Fruit fly (Drosophila melanogaster) whole organism, embryonic: Measurements from ENCODE around the gene Wdr59.

Source experiments
- Abd-B ChIP-seq: fragments of 200-800 bp; sonication (Bioruptor generic); optimal IDR thresholded peaks from 2 replicates; lab custom pipeline; 2018; ENCODE audit warnings: missing biosample characterization, mild to moderate bottlenecking, missing genetic modification characterization, moderate library complexity
- B-H2 ChIP-seq: fragments of 200-800 bp; sonication (Bioruptor generic); optimal IDR thresholded peaks from 2 replicates; lab custom pipeline; 2018; ENCODE audit warnings: missing biosample characterization, mild to moderate bottlenecking, missing genetic modification characterization
- CG10366 ChIP-seq: fragments of 200-800 bp; sonication (Bioruptor generic); IDR thresholded peaks from 2 replicates; pipeline ENCODE4 v1.3.6; 2022; ENCODE audit warnings: missing biosample characterization, missing genetic modification characterization
- CG10654 ChIP-seq: fragments of 200-800 bp; sonication (Bioruptor generic); optimal IDR thresholded peaks from 2 replicates; lab custom pipeline; 2016; ENCODE audit warnings: missing biosample characterization, missing genetic modification characterization
- CG11695 ChIP-seq: fragments of 200-800 bp; sonication (Bioruptor generic); IDR thresholded peaks from 3 replicates; pipeline ENCODE4 v1.3.6; 2022; ENCODE audit warnings: missing biosample characterization, missing genetic modification characterization
- CG12769 ChIP-seq: fragments of 200-800 bp; sonication (Bioruptor generic); optimal IDR thresholded peaks from 2 replicates; lab custom pipeline; 2019; ENCODE audit warnings: missing biosample characterization, mild to moderate bottlenecking, missing genetic modification characterization, moderate library complexity
- CG16815 ChIP-seq: fragments of 200-800 bp; sonication (Bioruptor generic); optimal IDR thresholded peaks from 3 replicates; lab custom pipeline; 2017; ENCODE audit warnings: missing biosample characterization, mild to moderate bottlenecking, missing genetic modification characterization
- CG17568 ChIP-seq: fragments of 200-800 bp; sonication (Bioruptor generic); optimal IDR thresholded peaks from 2 replicates; lab custom pipeline; 2018; ENCODE audit warnings: missing biosample characterization, mild to moderate bottlenecking, missing genetic modification characterization, moderate library complexity
- CG1832 ChIP-seq: fragments of 200-800 bp; sonication (Bioruptor generic); optimal IDR thresholded peaks from 2 replicates; lab custom pipeline; 2017; ENCODE audit warnings: missing biosample characterization, mild to moderate bottlenecking, missing genetic modification characterization, inconsistent platforms
- CG2129 ChIP-seq: fragments of 200-800 bp; sonication (Bioruptor generic); IDR thresholded peaks from 2 replicates; pipeline ENCODE4 v1.3.6; 2022; ENCODE audit warnings: missing biosample characterization, missing genetic modification characterization; ENCODE audit not compliant: partially characterized antibody
- CG31224 ChIP-seq: fragments of 200-800 bp; sonication (Bioruptor generic); IDR thresholded peaks from 2 replicates; pipeline ENCODE4 v1.3.6; 2022; ENCODE audit warnings: missing biosample characterization, missing genetic modification characterization
- CG32532 ChIP-seq: fragments of 200-800 bp; sonication (Bioruptor generic); IDR thresholded peaks from 2 replicates; pipeline ENCODE4 v1.3.6; 2022; ENCODE audit warnings: missing biosample characterization, missing genetic modification characterization
- CG7745 ChIP-seq: fragments of 200-800 bp; sonication (Bioruptor generic); optimal IDR thresholded peaks from 2 replicates; lab custom pipeline; 2018; ENCODE audit warnings: missing biosample characterization, mild to moderate bottlenecking, missing genetic modification characterization, moderate library complexity
- CG8924 ChIP-seq: fragments of 200-800 bp; optimal IDR thresholded peaks from 3 replicates; lab custom pipeline; 2019; ENCODE audit warnings: missing biosample characterization, mild to moderate bottlenecking, missing genetic modification characterization, moderate library complexity
- CG9876 ChIP-seq: fragments of 200-800 bp; sonication (Bioruptor generic); optimal IDR thresholded peaks from 2 replicates; lab custom pipeline; 2016; ENCODE audit warnings: missing biosample characterization, missing genetic modification characterization
- CHES-1-like ChIP-seq: fragments of 200-800 bp; sonication (Bioruptor generic); optimal IDR thresholded peaks from 2 replicates; lab custom pipeline; 2016; ENCODE audit warnings: missing biosample characterization, missing genetic modification characterization
- Deaf1 ChIP-seq: fragments of 200-800 bp; optimal IDR thresholded peaks from 3 replicates; lab custom pipeline; 2019; ENCODE audit warnings: missing biosample characterization, mild to moderate bottlenecking, missing genetic modification characterization, moderate library complexity
- E2f2 ChIP-seq: fragments of 200-800 bp; sonication (Bioruptor generic); IDR thresholded peaks from 2 replicates; pipeline ENCODE4 v1.3.6; 2022; ENCODE audit warnings: missing biosample characterization, missing genetic modification characterization
- ERR ChIP-seq: fragments of 200-800 bp; sonication (Bioruptor generic); optimal IDR thresholded peaks from 2 replicates; lab custom pipeline; 2016; ENCODE audit warnings: missing biosample characterization, missing genetic modification characterization
- GATAe ChIP-seq: fragments of 200-800 bp; sonication (Bioruptor generic); conservative IDR thresholded peaks from 2 replicates; pipeline ENCODE4 v1.3.6; 2022; ENCODE audit warnings: missing biosample characterization, missing genetic modification characterization
- Gug ChIP-seq: fragments of 200-800 bp; sonication (Bioruptor generic); IDR thresholded peaks from 4 replicates; pipeline ENCODE4 v1.3.6; 2022; ENCODE audit warnings: missing biosample characterization, missing genetic modification characterization
- Hr78 ChIP-seq, 2 experiments: fragments of 200-800 bp in 1 of 2; fragments of >200 bp in 1 of 2; sonication (Bioruptor generic) in 1 of 2; optimal IDR thresholded peaks; 2 replicates each; lab custom pipeline; 2017 to 2019; ENCODE audit warnings: missing biosample characterization in 2 of 2, missing genetic modification characterization in 2 of 2, mild to moderate bottlenecking in 1 of 2, moderate library complexity in 1 of 2
- Sox100B ChIP-seq: fragments of 200-800 bp; sonication (Bioruptor generic); optimal IDR thresholded peaks from 3 replicates; lab custom pipeline; 2018; ENCODE audit warnings: missing biosample characterization, mild to moderate bottlenecking, missing genetic modification characterization
- Spps ChIP-seq: fragments of 200-800 bp; sonication (Bioruptor generic); optimal IDR thresholded peaks from 2 replicates; lab custom pipeline; 2018; ENCODE audit warnings: missing biosample characterization, mild to moderate bottlenecking, missing genetic modification characterization
- Sry-δ ChIP-seq: fragments of 200-800 bp; sonication (Bioruptor generic); optimal IDR thresholded peaks from 2 replicates; lab custom pipeline; 2016; ENCODE audit warnings: missing biosample characterization, missing genetic modification characterization
- Vsx1 ChIP-seq: fragments of 200-800 bp; sonication (Bioruptor generic); optimal IDR thresholded peaks from 2 replicates; lab custom pipeline; 2017; ENCODE audit warnings: missing biosample characterization, mild to moderate bottlenecking, missing genetic modification characterization, missing genetic modification reagents
- ato ChIP-seq: fragments of 200-800 bp; sonication (Bioruptor generic); IDR thresholded peaks from 2 replicates; pipeline ENCODE4 v1.3.6; 2022; ENCODE audit warnings: missing biosample characterization, missing genetic modification characterization; ENCODE audit not compliant: partially characterized antibody
- cg ChIP-seq: fragments of 200-800 bp; sonication (Bioruptor generic); optimal IDR thresholded peaks from 3 replicates; lab custom pipeline; 2019; ENCODE audit warnings: missing biosample characterization, mild to moderate bottlenecking, missing genetic modification characterization, moderate library complexity
- crol ChIP-seq: fragments of 200-800 bp; sonication (Bioruptor generic); IDR thresholded peaks from 2 replicates; pipeline ENCODE4 v1.3.6; 2022; ENCODE audit warnings: missing biosample characterization, missing genetic modification characterization
- dan ChIP-seq: fragments of 200-800 bp; sonication (Bioruptor generic); IDR thresholded peaks from 2 replicates; pipeline ENCODE4 v1.3.6; 2022; ENCODE audit warnings: missing biosample characterization, missing genetic modification characterization
- esg ChIP-seq: fragments of 200-800 bp; sonication (Bioruptor generic); conservative IDR thresholded peaks from 2 replicates; pipeline ENCODE4 v1.3.6; 2022; ENCODE audit warnings: missing biosample characterization, missing genetic modification characterization
- grn ChIP-seq: fragments of 200-800 bp; sonication (Bioruptor generic); optimal IDR thresholded peaks from 3 replicates; lab custom pipeline; 2017; ENCODE audit warnings: missing biosample characterization, missing genetic modification characterization
- jing ChIP-seq: fragments of 200-800 bp; sonication (Bioruptor generic); optimal IDR thresholded peaks from 2 replicates; lab custom pipeline; 2018; ENCODE audit warnings: missing biosample characterization, mild to moderate bottlenecking, missing genetic modification characterization
- ken ChIP-seq: fragments of 200-800 bp; sonication (Bioruptor generic); IDR thresholded peaks from 3 replicates; pipeline ENCODE4 v1.3.6; 2022; ENCODE audit warnings: missing biosample characterization, missing genetic modification characterization
- nom ChIP-seq: fragments of 200-800 bp; sonication (Bioruptor generic); optimal IDR thresholded peaks from 2 replicates; lab custom pipeline; 2017; ENCODE audit warnings: missing biosample characterization, missing genetic modification characterization, mild to moderate bottlenecking, moderate library complexity, missing genetic modification reagents
- pfk ChIP-seq: fragments of 200-800 bp; sonication (Bioruptor generic); optimal IDR thresholded peaks from 2 replicates; lab custom pipeline; 2018; ENCODE audit warnings: missing biosample characterization, mild to moderate bottlenecking, missing genetic modification characterization, moderate library complexity
- so ChIP-seq: fragments of 200-800 bp; sonication (Bioruptor generic); IDR thresholded peaks from 3 replicates; pipeline ENCODE4 v1.3.6; 2022; ENCODE audit warnings: missing biosample characterization, missing genetic modification characterization
- vfl ChIP-seq: fragments of 200-800 bp; sonication (Bioruptor generic); optimal IDR thresholded peaks from 2 replicates; lab custom pipeline; 2016; ENCODE audit warnings: missing biosample characterization, missing genetic modification characterization
- vnd ChIP-seq: fragments of 200-800 bp; sonication (Bioruptor generic); IDR thresholded peaks from 3 replicates; pipeline ENCODE4 v1.3.6; 2022; ENCODE audit warnings: missing biosample characterization, missing genetic modification characterization; ENCODE audit not compliant: partially characterized antibody

The Wdr59 gene

DNA sequence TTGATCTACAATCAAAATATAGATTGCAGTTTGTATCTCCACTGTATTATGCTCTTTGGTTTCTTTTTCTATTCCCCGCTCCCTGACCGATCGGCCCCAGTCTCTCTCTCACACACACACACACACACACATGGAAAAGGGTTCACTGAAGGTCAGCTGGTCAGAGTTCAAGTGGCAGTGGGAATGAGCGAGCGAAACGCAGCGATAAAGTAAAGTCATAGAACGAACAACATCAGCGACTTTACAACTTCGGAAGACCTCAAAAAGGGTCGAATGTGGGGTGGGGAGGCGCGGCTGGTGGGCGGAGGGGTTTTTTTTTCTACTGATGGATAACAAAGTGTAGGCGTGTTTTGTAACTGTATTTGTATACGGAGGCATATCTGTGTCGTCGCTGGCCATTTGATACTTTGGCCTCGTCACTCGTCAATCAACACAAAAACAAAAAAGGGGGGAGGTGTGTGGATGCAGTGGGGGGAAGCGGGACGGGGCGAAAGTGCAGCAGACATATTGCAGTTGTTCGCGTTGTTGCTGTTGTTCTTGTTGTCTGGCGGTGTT, 33.1 kb upstream of the Wdr59 start (continued):
- no peak for TF ChIP-seq CG8924 (tag; lab: Kevin White, UChicago)
- no peak; the same call in 2 of the 3 replicates for TF ChIP-seq CG11695 (GFP tag; lab: Robert Waterston, UW)
- TF ChIP-seq CHES-1-like (GFP tag; lab: Kevin White, UChicago): no peak
- TF ChIP-seq Abd-B (GFP tag; lab: Kevin White, UChicago): no peak
- TF ChIP-seq jing (GFP tag; lab: Kevin White, UChicago): no peak
- TF ChIP-seq esg (GFP tag; lab: Robert Waterston, UW): no peak
- TF ChIP-seq grn (GFP tag; lab: Kevin White, UChicago): peak; percentile 19
- TF ChIP-seq CG31224 (GFP tag; lab: Robert Waterston, UW): no peak
- no peak for TF ChIP-seq CG9876 (GFP tag; lab: Kevin White, UChicago)
- TF ChIP-seq CG16815: peak; percentile 35
- 0 out of 2 replicates have a peak, but pooled peaks have one; percentile 7 for TF ChIP-seq GATAe
- no peak for TF ChIP-seq Sry-δ (GFP tag; lab: Kevin White, UChicago)
- no peak for TF ChIP-seq ken (GFP tag; lab: Robert Waterston, UW)
- no peak for TF ChIP-seq Sox100B (GFP tag; lab: Kevin White, UChicago)
- peak; percentile 75 for TF ChIP-seq cg
- TF ChIP-seq CG10654 (GFP tag; lab: Kevin White, UChicago): no peak

DNA sequence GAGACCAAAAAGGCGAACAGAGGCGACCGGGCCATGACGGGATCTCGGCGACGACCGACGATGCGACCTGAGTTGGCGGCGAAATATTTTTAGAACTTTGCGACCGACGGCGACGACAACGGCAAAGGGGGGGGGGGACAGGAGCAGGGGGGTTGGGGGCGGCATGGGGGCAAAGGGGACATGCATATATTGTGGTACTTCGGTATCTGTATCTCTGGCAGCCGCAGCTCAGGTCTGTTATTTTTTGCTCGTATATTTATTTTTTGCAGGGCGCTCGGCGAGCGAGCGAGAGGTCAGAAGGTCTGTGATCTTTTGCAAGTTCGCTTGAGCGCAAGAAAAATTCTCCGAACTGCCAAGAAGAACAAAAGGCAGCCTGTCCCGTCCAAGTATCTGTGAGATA, 32.0 kb upstream of the Wdr59 start:
- TF ChIP-seq ERR (GFP tag; lab: Kevin White, UChicago): no peak
- no peak for TF ChIP-seq Vsx1
- TF ChIP-seq dan (GFP tag; lab: Robert Waterston, UW): no peak
- no peak for TF ChIP-seq B-H2 (GFP tag; lab: Kevin White, UChicago)
- TF ChIP-seq CG32532: 0 out of 2 replicates have a peak, but pooled peaks have one; percentile 16
- TF ChIP-seq CG2129 (GFP tag; lab: Robert Waterston, UW): no peak
- no peak for TF ChIP-seq Gug (GFP tag; lab: Robert Waterston, UW)
- no peak for TF ChIP-seq vnd (GFP tag; lab: Robert Waterston, UW)
- TF ChIP-seq E2f2 (GFP tag; lab: Robert Waterston, UW): no peak
- no peak for TF ChIP-seq CG1832
- TF ChIP-seq crol (GFP tag; lab: Robert Waterston, UW): peak; percentile 88
- TF ChIP-seq CG7745 (tag; lab: Kevin White, UChicago): no peak
- no peak for TF ChIP-seq Spps (tag; lab: Kevin White, UChicago)
- TF ChIP-seq so (GFP tag; lab: Robert Waterston, UW): no peak
- peak; percentile 30 for TF ChIP-seq Deaf1
- peak; percentile 47 for TF ChIP-seq CG12769 (tag; lab: Kevin White, UChicago)
- TF ChIP-seq ato (GFP tag; lab: Robert Waterston, UW): no peak
- peak in 1 of 2 experiments; percentile 11 for TF ChIP-seq Hr78 (GFP tag; optimal IDR thresholded peaks at IDR 0.05; lab: Kevin White, UChicago)
- TF ChIP-seq CG17568: no peak
- TF ChIP-seq nom: peak; percentile 30
- TF ChIP-seq CG10366: no peak
- no peak for TF ChIP-seq vfl (GFP tag; lab: Kevin White, UChicago)
- TF ChIP-seq pfk: no peak
